Worm (Caenorhabditis elegans) whole organism, midembryonic: ENCODE data around the gene ZC376.8.

Experiments
- T22C8.4 ChIP-seq: fragments of 200-800 bp; sonication (Bioruptor generic); IDR thresholded peaks from 2 replicates; pipeline ENCODE4 v1.3.6; 2022; ENCODE audit warnings: missing genetic modification characterization, missing compliant biosample characterization
- cog-1 ChIP-seq: sonication (generic microtip); optimal IDR thresholded peaks from 2 replicates; lab custom pipeline; 2016; ENCODE audit warnings: missing genetic modification characterization, missing compliant biosample characterization
- flt-1 ChIP-seq: fragments of 200-800 bp; sonication (Bioruptor generic); IDR thresholded peaks from 2 replicates; pipeline ENCODE4 v1.3.6; 2022; ENCODE audit warnings: missing genetic modification characterization, missing compliant biosample characterization
- med-1 ChIP-seq: sonication (generic microtip); optimal IDR thresholded peaks from 2 replicates; lab custom pipeline; 2017; ENCODE audit warnings: missing genetic modification characterization, mild to moderate bottlenecking, missing compliant biosample characterization, antibody characterized with exemption, missing genetic modification reagents; ENCODE audit not compliant: insufficient read depth
- tab-1 ChIP-seq: fragments of 200-800 bp; sonication (Bioruptor generic); IDR thresholded peaks from 2 replicates; pipeline ENCODE4 v1.3.6; 2022; ENCODE audit warnings: missing genetic modification characterization, missing compliant biosample characterization
- ztf-23 ChIP-seq: fragments of 200-800 bp; sonication (Bioruptor generic); IDR thresholded peaks from 2 replicates; pipeline ENCODE4 v1.3.6; 2022; ENCODE audit warnings: missing genetic modification reagents, missing genetic modification characterization, missing compliant biosample characterization
- ztf-29 ChIP-seq: fragments of 200-800 bp; sonication (Bioruptor generic); IDR thresholded peaks from 2 replicates; pipeline ENCODE4 v1.3.6; 2022; ENCODE audit warnings: missing genetic modification reagents, missing genetic modification characterization, missing compliant biosample characterization

ce11 chrV:14200086-14200485 is 20.0 kb downstream of the ZC376.8 start:
- TF ChIP-seq flt-1 (no peak), ztf-29 (GFP tag; lab: Robert Waterston, UW) (no peak), med-1 (GFP tag; lab: Kevin White, UChicago) (no peak), tab-1 (GFP tag; lab: Robert Waterston, UW) (no peak), T22C8.4 (GFP tag; lab: Robert Waterston, UW) (no peak), cog-1 (no peak), ztf-23 (GFP tag; lab: Robert Waterston, UW) (no peak)
